Fruit fly (Drosophila melanogaster) whole organism, prepupa: ENCODE data around the gene CG31178.

Experiments used
- Blimp-1 ChIP-seq: fragments of 200-800 bp; sonication (Bioruptor generic); optimal IDR thresholded peaks from 3 replicates; lab custom pipeline; 2017; ENCODE audit warnings: missing biosample characterization, missing genetic modification characterization, mild to moderate bottlenecking, moderate library complexity, missing genetic modification reagents
- CG10631 ChIP-seq: fragments of 200-800 bp; sonication (Bioruptor generic); optimal IDR thresholded peaks from 2 replicates; lab custom pipeline; 2016; ENCODE audit warnings: missing biosample characterization, missing genetic modification characterization
- CG11294 ChIP-seq: fragments of 200-800 bp; sonication (Bioruptor generic); IDR thresholded peaks from 2 replicates; pipeline ENCODE4 v1.3.6; 2022; ENCODE audit warnings: missing biosample characterization, missing genetic modification characterization
- CG11762 ChIP-seq: fragments of 200-800 bp; sonication (Bioruptor generic); optimal IDR thresholded peaks from 3 replicates; lab custom pipeline; 2016; ENCODE audit warnings: missing biosample characterization, missing genetic modification characterization; ENCODE audit not compliant: insufficient read depth
- CG11902 ChIP-seq: fragments of 200-800 bp; sonication (Bioruptor generic); optimal IDR thresholded peaks from 3 replicates; lab custom pipeline; 2016; ENCODE audit warnings: missing biosample characterization, missing genetic modification characterization
- CG15336 ChIP-seq: fragments of 200-800 bp; sonication (Bioruptor generic); IDR thresholded peaks from 2 replicates; pipeline ENCODE4 v1.3.6; 2022; ENCODE audit warnings: missing biosample characterization, missing genetic modification characterization
- CG1621 ChIP-seq: fragments of 200-800 bp; sonication (Bioruptor generic); optimal IDR thresholded peaks from 3 replicates; lab custom pipeline; 2018; ENCODE audit warnings: missing biosample characterization, mild to moderate bottlenecking, missing genetic modification characterization
- CG16779 ChIP-seq: fragments of 200-800 bp; sonication (Bioruptor generic); optimal IDR thresholded peaks from 3 replicates; lab custom pipeline; 2017; ENCODE audit warnings: missing biosample characterization, mild to moderate bottlenecking, missing genetic modification characterization
- CG3032 ChIP-seq: fragments of 200-800 bp; optimal IDR thresholded peaks from 2 replicates; lab custom pipeline; 2019; ENCODE audit warnings: missing biosample characterization, mild to moderate bottlenecking, missing genetic modification characterization, moderate library complexity
- CG31627 ChIP-seq: fragments of 200-800 bp; sonication (Bioruptor generic); optimal IDR thresholded peaks from 3 replicates; lab custom pipeline; 2016; ENCODE audit warnings: missing biosample characterization, missing genetic modification characterization
- CG32006 ChIP-seq: fragments of 200-800 bp; sonication (Bioruptor generic); optimal IDR thresholded peaks from 3 replicates; lab custom pipeline; 2017; ENCODE audit warnings: missing biosample characterization, mild to moderate bottlenecking, missing genetic modification characterization
- CG34406 ChIP-seq: fragments of 200-800 bp; sonication (Bioruptor generic); optimal IDR thresholded peaks from 3 replicates; lab custom pipeline; 2016; ENCODE audit warnings: missing biosample characterization, missing genetic modification characterization
- CG3919 ChIP-seq: fragments of 200-800 bp; sonication (Bioruptor generic); optimal IDR thresholded peaks from 3 replicates; lab custom pipeline; 2016; ENCODE audit warnings: missing biosample characterization, missing genetic modification characterization
- CG4318 ChIP-seq: fragments of 200-800 bp; sonication (Bioruptor generic); optimal IDR thresholded peaks from 3 replicates; lab custom pipeline; 2017; ENCODE audit warnings: missing biosample characterization, mild to moderate bottlenecking, missing genetic modification characterization
- CG6163 ChIP-seq: fragments of 200-800 bp; sonication (Bioruptor generic); IDR thresholded peaks from 3 replicates; pipeline ENCODE4 v1.3.6; 2022; ENCODE audit warnings: missing biosample characterization, missing genetic modification characterization
- CG6276 ChIP-seq: fragments of 200-800 bp; sonication (Bioruptor generic); optimal IDR thresholded peaks from 2 replicates; lab custom pipeline; 2017; ENCODE audit warnings: missing biosample characterization, mild to moderate bottlenecking, missing genetic modification characterization
- CG6792 ChIP-seq: fragments of 200-800 bp; sonication (Bioruptor generic); optimal IDR thresholded peaks from 3 replicates; lab custom pipeline; 2016; ENCODE audit warnings: missing biosample characterization, missing genetic modification characterization
- CG6808 ChIP-seq: fragments of 200-800 bp; sonication (Bioruptor generic); optimal IDR thresholded peaks from 3 replicates; lab custom pipeline; 2017; ENCODE audit warnings: missing biosample characterization, missing genetic modification characterization, mild to moderate bottlenecking, moderate library complexity, missing genetic modification reagents
- CG7368 ChIP-seq: fragments of 200-800 bp; sonication (Bioruptor generic); optimal IDR thresholded peaks from 3 replicates; lab custom pipeline; 2016; ENCODE audit warnings: missing biosample characterization, missing genetic modification characterization
- CG8119 ChIP-seq: fragments of 200-800 bp; sonication (Bioruptor generic); IDR thresholded peaks from 3 replicates; pipeline ENCODE4 v1.3.6; 2022; ENCODE audit warnings: missing biosample characterization, missing genetic modification characterization
- CG8319 ChIP-seq: fragments of 200-800 bp; sonication (Bioruptor generic); optimal IDR thresholded peaks from 3 replicates; lab custom pipeline; 2016; ENCODE audit warnings: missing biosample characterization, missing genetic modification characterization
- CG8632 ChIP-seq: fragments of 200-800 bp; sonication (Bioruptor generic); optimal IDR thresholded peaks from 3 replicates; lab custom pipeline; 2016; ENCODE audit warnings: missing biosample characterization, missing genetic modification characterization
- CG9139 ChIP-seq: fragments of 200-800 bp; sonication (Bioruptor generic); optimal IDR thresholded peaks from 3 replicates; lab custom pipeline; 2017; ENCODE audit warnings: missing biosample characterization, mild to moderate bottlenecking, missing genetic modification characterization
- Eip75B ChIP-seq: fragments of 200-800 bp; sonication (Bioruptor generic); optimal IDR thresholded peaks from 3 replicates; lab custom pipeline; 2016; ENCODE audit warnings: missing biosample characterization, missing genetic modification characterization
- Eip78C ChIP-seq: fragments of 200-800 bp; sonication (Bioruptor generic); peaks from one replicate; lab custom pipeline; 2016; ENCODE audit warnings: missing biosample characterization, missing genetic modification characterization
- Ets21C ChIP-seq: fragments of 200-800 bp; sonication (Bioruptor generic); optimal IDR thresholded peaks from 3 replicates; lab custom pipeline; 2016; ENCODE audit warnings: missing biosample characterization, missing genetic modification characterization
- Gug ChIP-seq: fragments of 200-800 bp; sonication (Bioruptor generic); IDR thresholded peaks from 2 replicates; pipeline ENCODE4 v1.3.6; 2022; ENCODE audit warnings: missing biosample characterization, missing genetic modification characterization
- Hr38 ChIP-seq: sonication (Bioruptor generic); optimal IDR thresholded peaks from 2 replicates; lab custom pipeline; 2016; ENCODE audit warnings: missing biosample characterization, missing genetic modification characterization
- Hr4 ChIP-seq: fragments of 200-800 bp; sonication (Bioruptor generic); optimal IDR thresholded peaks from 3 replicates; lab custom pipeline; 2016; ENCODE audit warnings: missing biosample characterization, missing genetic modification characterization
- Met ChIP-seq: fragments of 200-800 bp; sonication (Bioruptor generic); optimal IDR thresholded peaks from 3 replicates; lab custom pipeline; 2016; ENCODE audit warnings: missing biosample characterization, missing genetic modification characterization
- OdsH ChIP-seq: fragments of 200-800 bp; sonication (Bioruptor generic); optimal IDR thresholded peaks from 3 replicates; lab custom pipeline; 2016; ENCODE audit warnings: missing biosample characterization, missing genetic modification characterization
- Smox ChIP-seq: fragments of 200-800 bp; sonication (Bioruptor generic); optimal IDR thresholded peaks from 3 replicates; lab custom pipeline; 2016; ENCODE audit warnings: missing biosample characterization, missing genetic modification characterization
- Sox14 ChIP-seq: fragments of 200-800 bp; sonication (Bioruptor generic); optimal IDR thresholded peaks from 3 replicates; lab custom pipeline; 2016; ENCODE audit warnings: missing biosample characterization, missing genetic modification characterization
- Sox15 ChIP-seq: fragments of 200-800 bp; sonication (Bioruptor generic); optimal IDR thresholded peaks from 3 replicates; lab custom pipeline; 2016; ENCODE audit warnings: missing biosample characterization, missing genetic modification characterization
- achi ChIP-seq: fragments of 200-800 bp; sonication (Bioruptor generic); optimal IDR thresholded peaks from 3 replicates; lab custom pipeline; 2016; ENCODE audit warnings: missing biosample characterization, missing genetic modification characterization
- acj6 ChIP-seq: fragments of 200-800 bp; sonication (Bioruptor generic); optimal IDR thresholded peaks from 3 replicates; lab custom pipeline; 2016; ENCODE audit warnings: missing biosample characterization, missing genetic modification characterization
- cyc ChIP-seq: fragments of 200-800 bp; sonication (Bioruptor generic); optimal IDR thresholded peaks from 3 replicates; lab custom pipeline; 2016; ENCODE audit warnings: missing biosample characterization, missing genetic modification characterization
- dac ChIP-seq: fragments of 200-800 bp; sonication (Bioruptor generic); optimal IDR thresholded peaks from 2 replicates; lab custom pipeline; 2017; ENCODE audit warnings: missing biosample characterization, mild to moderate bottlenecking, missing genetic modification characterization
- dsx ChIP-seq: fragments of 200-800 bp; optimal IDR thresholded peaks from 3 replicates; lab custom pipeline; 2019; ENCODE audit warnings: missing biosample characterization, mild to moderate bottlenecking, missing genetic modification characterization, moderate library complexity; ENCODE audit not compliant: poor library complexity, severe bottlenecking
- eg ChIP-seq: fragments of 200-800 bp; sonication (Bioruptor generic); IDR thresholded peaks from 3 replicates; pipeline ENCODE4 v1.3.6; 2022; ENCODE audit warnings: missing biosample characterization, missing genetic modification characterization
- esn ChIP-seq: fragments of 200-800 bp; sonication (Bioruptor generic); optimal IDR thresholded peaks from 2 replicates; lab custom pipeline; 2016; ENCODE audit warnings: missing biosample characterization, mild to moderate bottlenecking, missing genetic modification characterization, moderate library complexity
- fd59A ChIP-seq: fragments of 200-800 bp; sonication (Bioruptor generic); optimal IDR thresholded peaks from 2 replicates; lab custom pipeline; 2017; ENCODE audit warnings: missing biosample characterization, mild to moderate bottlenecking, missing genetic modification characterization, missing genetic modification reagents
- lz ChIP-seq: fragments of 200-800 bp; sonication (Bioruptor generic); optimal IDR thresholded peaks from 3 replicates; lab custom pipeline; 2016; ENCODE audit warnings: missing biosample characterization, missing genetic modification characterization
- salr ChIP-seq, 2 experiments: fragments of 200-800 bp; sonication (Bioruptor generic); optimal IDR thresholded peaks; 3 replicates each; lab custom pipeline; 2016 to 2018; ENCODE audit warnings: missing biosample characterization in 2 of 2, missing genetic modification characterization in 2 of 2, mild to moderate bottlenecking in 1 of 2
- spab ChIP-seq: fragments of 200-800 bp; sonication (Bioruptor generic); optimal IDR thresholded peaks from 2 replicates; lab custom pipeline; 2017; ENCODE audit warnings: missing biosample characterization, mild to moderate bottlenecking, missing genetic modification characterization, missing genetic modification reagents
- svp ChIP-seq: fragments of 200-800 bp; sonication (Bioruptor generic); peaks from one replicate; lab custom pipeline; 2016; ENCODE audit warnings: missing biosample characterization, missing genetic modification characterization
- topi ChIP-seq: fragments of 200-800 bp; sonication (Bioruptor generic); optimal IDR thresholded peaks from 3 replicates; lab custom pipeline; 2016; ENCODE audit warnings: missing biosample characterization, missing genetic modification characterization
- vri ChIP-seq: fragments of 200-800 bp; sonication (Bioruptor generic); optimal IDR thresholded peaks from 3 replicates; lab custom pipeline; 2016; ENCODE audit warnings: missing biosample characterization, mild to moderate bottlenecking, missing genetic modification characterization

The CG31178 gene

dm6 chr3R:21887588-21888007, 14.1 kb downstream of the CG31178 start:
- TF ChIP-seq CG11294 (GFP tag; lab: Robert Waterston, UW) (no peak), CG8119 (GFP tag; lab: Robert Waterston, UW) (peak; percentile 63; the same call in 2 of the 3 replicates), OdsH (peak; percentile 17), Hr4 (GFP tag; lab: Kevin White, UChicago) (peak; percentile 27), CG3032 (peak; percentile 45), CG1621 (tag; lab: Kevin White, UChicago) (no peak), salr (GFP tag; optimal IDR thresholded peaks at IDR 0.05; lab: Kevin White, UChicago) (no peak), CG3919 (GFP tag; lab: Kevin White, UChicago) (peak; percentile 66), achi (GFP tag; lab: Kevin White, UChicago) (peak; percentile 5), svp (GFP tag; lab: Kevin White, UChicago) (peak; percentile 74), CG4318 (GFP tag; lab: Kevin White, UChicago) (no peak), Eip75B (GFP tag; lab: Kevin White, UChicago) (peak; percentile 8), topi (GFP tag; lab: Kevin White, UChicago) (peak; percentile 73), CG10631 (GFP tag; lab: Kevin White, UChicago) (peak; percentile 25), CG8632 (GFP tag; lab: Kevin White, UChicago) (peak; percentile 35), CG6276 (GFP tag; lab: Kevin White, UChicago) (no peak), Eip78C (peak; percentile 92), CG32006 (GFP tag; lab: Kevin White, UChicago) (peak; percentile 37), CG34406 (GFP tag; lab: Kevin White, UChicago) (no peak), eg (peak; percentile 65; the same call in 2 of the 3 replicates), CG11902 (GFP tag; lab: Kevin White, UChicago) (peak; percentile 47), cyc (peak; percentile 65), CG16779 (tag; lab: Kevin White, UChicago) (peak; percentile 20), CG6792 (GFP tag; lab: Kevin White, UChicago) (peak; percentile 33), fd59A (GFP tag; lab: Kevin White, UChicago) (no peak), Smox (GFP tag; lab: Kevin White, UChicago) (no peak), acj6 (peak; percentile 50), CG9139 (no peak), Sox14 (GFP tag; lab: Kevin White, UChicago) (peak; percentile 47), Met (no peak), CG31627 (peak; percentile 60), Gug (peak; percentile 29; the same call in 1 of the 2 replicates), esn (GFP tag; lab: Kevin White, UChicago) (peak; percentile 71), CG7368 (peak; percentile 56), dsx (GFP tag; lab: Kevin White, UChicago) (peak; percentile 76), Hr38 (GFP tag; lab: Kevin White, UChicago) (no peak), CG6163 (peak; percentile 56), spab (GFP tag; lab: Kevin White, UChicago) (peak; percentile 11), CG15336 (GFP tag; lab: Robert Waterston, UW) (peak; percentile 64), dac (GFP tag; lab: Kevin White, UChicago) (no peak), Ets21C (peak; percentile 23), CG6808 (GFP tag; lab: Kevin White, UChicago) (peak; percentile 37), CG11762 (peak; percentile 18), lz (GFP tag; lab: Kevin White, UChicago) (peak; percentile 69), vri (no peak), CG8319 (GFP tag; lab: Kevin White, UChicago) (peak; percentile 47), Blimp-1 (peak; percentile 19), Sox15 (GFP tag; lab: Kevin White, UChicago) (peak; percentile 7)
